Worm (Caenorhabditis elegans) whole organism, mixed stage, embryonic: ENCODE results near the gene sra-11.

Experiments used
- ceh-39 ChIP-seq: fragments of 150-350 bp; optimal IDR thresholded peaks from 2 replicates; lab custom pipeline; 2014; ENCODE audit warnings: missing biosample characterization, missing genetic modification characterization
- mab-5 ChIP-seq: fragments of 150-350 bp; optimal IDR thresholded peaks from 2 replicates; lab custom pipeline; 2014; ENCODE audit warnings: missing biosample characterization, missing genetic modification characterization

DNA sequence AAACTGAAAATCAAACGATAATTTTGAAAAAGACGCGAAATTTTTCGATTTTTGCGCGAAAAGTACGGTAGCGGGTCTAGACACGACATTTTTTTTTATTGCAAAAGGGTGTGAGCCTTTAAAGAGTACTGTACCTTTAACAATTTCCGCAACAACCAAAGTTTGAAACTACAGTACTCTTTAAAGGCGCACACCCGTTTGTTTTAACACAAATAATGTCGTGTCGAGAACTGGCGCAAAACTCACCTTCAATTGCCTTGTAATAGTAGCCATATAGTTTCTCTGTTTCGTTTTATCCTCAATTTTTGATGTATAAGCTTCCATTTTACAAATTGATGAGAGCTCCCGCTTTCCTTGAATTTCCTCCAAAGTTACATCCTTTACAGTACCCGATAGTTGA is 24.9 kb downstream of the sra-11 start:
- TF ChIP-seq ceh-39 (tag; lab: Kevin White, UChicago), result no peak
- TF ChIP-seq mab-5, result no peak
